Worm (Caenorhabditis elegans): ENCODE data around the gene fbxb-14.

- no peak for TF ChIP-seq nhr-76 (tag; optimal IDR thresholded peaks at IDR 0.05)
- peak; percentile 29 for TF ChIP-seq hlh-11 (tag; optimal IDR thresholded peaks at IDR 0.05)
- no peak for TF ChIP-seq lsy-2 (tag; optimal IDR thresholded peaks at IDR 0.05)
- no peak for TF ChIP-seq hif-1 (tag; optimal IDR thresholded peaks at IDR 0.05)
- TF ChIP-seq nhr-25 (tag; optimal IDR thresholded peaks at IDR 0.05; ENCODE audit: borderline replicate concordance, insufficient read depth), result no peak
- TF ChIP-seq ama-1 (optimal IDR thresholded peaks at IDR 0.05), result no peak
- TF ChIP-seq pha-4 (GFP tag; IDR thresholded peaks at IDR 0.05), result no peak
- TF ChIP-seq pha-4 (tag; optimal IDR thresholded peaks at IDR 0.05), result no peak
- no peak for TF ChIP-seq attf-4 (tag; optimal IDR thresholded peaks at IDR 0.05)
- TF ChIP-seq lin-15B (tag; optimal IDR thresholded peaks at IDR 0.05), result no peak
- TF ChIP-seq D1046.2 (GFP tag; IDR thresholded peaks at IDR 0.05), result no peak
- TF ChIP-seq nhr-11 (tag; optimal IDR thresholded peaks at IDR 0.05), result no peak
- no peak for TF ChIP-seq snpc-4 (tag; optimal IDR thresholded peaks at IDR 0.05)
- no peak for TF ChIP-seq nhr-48 (tag; optimal IDR thresholded peaks at IDR 0.05)
- TF ChIP-seq tag-97 (GFP tag; IDR thresholded peaks at IDR 0.05), result no peak
Observed at ce11 chrII:622478-622877, 39.9 kb upstream of the fbxb-14 start.

Data from whole organism, L4 larva.